Worm (Caenorhabditis elegans) whole organism, L2 larva: ENCODE results near the gene Y56A3A.31.
"Not testable (repeated sequence)": the region's sequence is repeated elsewhere in the genome, so short reads cannot be mapped to it uniquely, and the experiment has no call there.

Experiments used
- F13H6.1 ChIP-seq: sonication (generic microtip); optimal IDR thresholded peaks from 2 replicates; lab custom pipeline; 2016; ENCODE audit warnings: missing genetic modification characterization, missing compliant biosample characterization
- ZK546.5 ChIP-seq: sonication (generic microtip); optimal IDR thresholded peaks from 2 replicates; lab custom pipeline; 2017; ENCODE audit warnings: missing biosample characterization, missing genetic modification characterization
- alr-1 ChIP-seq: fragments of 150-350 bp; optimal IDR thresholded peaks from 2 replicates; lab custom pipeline; 2014; ENCODE audit warnings: missing biosample characterization, missing genetic modification characterization
- aly-2 ChIP-seq: fragments of 150-350 bp; optimal IDR thresholded peaks from 2 replicates; lab custom pipeline; 2014; ENCODE audit warnings: missing biosample characterization, missing genetic modification characterization
- ama-1 ChIP-seq: fragments of 150-350 bp; optimal IDR thresholded peaks from 2 replicates; lab custom pipeline; 2018; ENCODE audit warnings: inconsistent platforms
- ceh-16 ChIP-seq: fragments of 150-350 bp; optimal IDR thresholded peaks from 2 replicates; lab custom pipeline; 2014; ENCODE audit warnings: missing biosample characterization, missing genetic modification characterization
- dmd-4 ChIP-seq: sonication (generic microtip); optimal IDR thresholded peaks from 2 replicates; lab custom pipeline; 2017; ENCODE audit warnings: missing biosample characterization, missing genetic modification characterization
- fos-1 ChIP-seq: fragments of 150-350 bp; optimal IDR thresholded peaks from 2 replicates; lab custom pipeline; 2014; ENCODE audit warnings: missing biosample characterization, missing genetic modification characterization
- lin-39 ChIP-seq: fragments of 150-350 bp; optimal IDR thresholded peaks from 2 replicates; lab custom pipeline; 2014; ENCODE audit warnings: missing biosample characterization, missing genetic modification reagents, missing genetic modification characterization
- mab-5 ChIP-seq: fragments of 150-350 bp; optimal IDR thresholded peaks from 2 replicates; lab custom pipeline; 2014; ENCODE audit warnings: missing biosample characterization, missing genetic modification characterization
- snpc-4 ChIP-seq: fragments of 150-350 bp; optimal IDR thresholded peaks from 2 replicates; lab custom pipeline; 2014; ENCODE audit warnings: missing biosample characterization, missing genetic modification characterization
- unc-39 ChIP-seq: fragments of 150-350 bp; optimal IDR thresholded peaks from 2 replicates; lab custom pipeline; 2014; ENCODE audit warnings: missing biosample characterization, missing genetic modification characterization
- zag-1 ChIP-seq: fragments of 150-350 bp; optimal IDR thresholded peaks from 2 replicates; lab custom pipeline; 2014; ENCODE audit warnings: missing biosample characterization, missing genetic modification characterization

DNA sequence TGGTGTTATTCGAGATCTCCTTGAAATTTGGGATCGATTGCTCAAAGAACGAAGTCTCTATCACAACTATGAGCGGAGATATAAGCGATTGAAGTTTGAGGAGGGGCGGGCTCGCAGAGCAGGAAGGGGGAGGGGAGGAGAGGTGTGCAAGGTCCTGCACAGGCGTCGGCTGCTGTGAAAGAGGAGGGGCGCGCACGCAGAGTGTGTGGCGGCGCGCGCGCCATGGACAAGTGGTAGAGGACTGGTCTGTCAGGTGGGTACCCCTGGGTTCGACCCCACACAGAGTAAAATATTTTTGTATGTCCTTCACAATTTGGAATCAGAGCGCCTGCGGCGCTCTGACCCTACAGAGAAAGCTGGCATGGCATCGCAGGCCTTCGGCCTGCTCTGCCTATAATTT, 7.2 kb upstream of the Y56A3A.31 start:
- not testable (repeated sequence) for TF ChIP-seq alr-1 (tag; lab: Kevin White, UChicago); aly-2 (tag; lab: Kevin White, UChicago); ZK546.5; unc-39; snpc-4; F13H6.1; fos-1; ceh-16; ama-1 (lab: Kevin White, UChicago); lin-39 (tag; lab: Kevin White, UChicago); mab-5; dmd-4 (tag; lab: Kevin White, UChicago); zag-1 (tag; lab: Kevin White, UChicago)
